Worm (Caenorhabditis elegans) whole organism, L1 larva: Measurements from ENCODE around the gene cwf-19L2.

ENCODE experiments used
- fkh-10 ChIP-seq: sonication (generic microtip); optimal IDR thresholded peaks from 2 replicates; lab custom pipeline; 2017; ENCODE audit warnings: missing biosample characterization, missing genetic modification reagents, missing genetic modification characterization
- isw-1 ChIP-seq: fragments of 200-800 bp; sonication (Bioruptor generic); IDR thresholded peaks from 2 replicates; pipeline ENCODE4 v1.3.6; 2022; ENCODE audit warnings: missing genetic modification characterization, missing compliant biosample characterization
- nhr-237 ChIP-seq: fragments of 150-350 bp; optimal IDR thresholded peaks from 2 replicates; lab custom pipeline; 2014; ENCODE audit warnings: missing biosample characterization, missing genetic modification characterization

DNA sequence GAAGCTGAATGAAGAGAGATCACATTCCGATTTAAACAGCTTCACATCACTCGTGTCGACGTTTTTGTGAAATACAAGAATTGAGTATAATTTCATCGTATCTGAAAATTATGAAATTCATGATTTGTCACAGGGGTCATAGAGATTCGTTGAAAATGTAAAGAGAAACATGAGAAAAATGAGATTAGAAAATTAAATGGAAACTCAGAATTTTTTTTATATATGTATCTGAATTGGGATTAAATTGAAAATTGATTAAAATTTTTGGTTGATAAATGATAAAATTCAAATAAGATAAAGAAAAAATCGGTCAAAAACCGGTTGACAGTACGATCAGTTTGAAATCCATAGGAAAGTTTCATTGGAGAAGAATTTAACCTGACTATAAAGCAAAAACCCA lies 5.9 kb upstream of the cwf-19L2 start, which contains the start of gene ykt-6:
- TF ChIP-seq fkh-10 (no peak), nhr-237 (tag; lab: Kevin White, UChicago) (no peak), isw-1 (GFP tag; lab: Robert Waterston, UW) (no peak)
